Worm (Caenorhabditis elegans) whole organism, midembryonic: Measurements from ENCODE around the gene C50F4.1.

ENCODE experiments used
- ref-1 ChIP-seq: fragments of 200-800 bp; sonication (Bioruptor generic); conservative IDR thresholded peaks from 2 replicates; pipeline ENCODE4 v1.3.6; 2022; ENCODE audit warnings: missing genetic modification reagents, missing genetic modification characterization, missing compliant biosample characterization
- ztf-23 ChIP-seq: fragments of 200-800 bp; sonication (Bioruptor generic); IDR thresholded peaks from 2 replicates; pipeline ENCODE4 v1.3.6; 2022; ENCODE audit warnings: missing genetic modification reagents, missing genetic modification characterization, missing compliant biosample characterization

DNA sequence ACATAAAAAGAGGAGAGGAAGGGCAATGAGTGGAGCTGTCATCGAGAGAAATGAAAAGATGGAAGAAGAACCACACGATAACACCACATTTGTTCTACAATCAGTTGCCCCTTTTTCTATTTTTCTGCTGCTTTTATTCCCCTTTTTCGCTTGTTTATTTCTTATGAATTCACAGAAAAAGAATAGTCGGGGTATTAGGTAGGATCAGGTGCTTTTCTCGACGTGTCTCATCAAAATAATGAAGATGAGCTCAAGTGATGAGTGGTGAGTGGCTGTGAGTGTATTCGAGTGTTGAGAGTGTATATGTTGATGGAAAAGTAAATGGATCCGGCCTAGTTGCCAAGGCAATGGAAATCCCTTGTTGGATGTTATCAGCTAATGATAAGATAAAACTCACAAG lies 41.1 kb upstream of the C50F4.1 start:
- TF ChIP-seq ztf-23 (GFP tag; lab: Robert Waterston, UW), result no peak
- no peak for TF ChIP-seq ref-1 (GFP tag; lab: Robert Waterston, UW)
